Fruit fly (Drosophila melanogaster): ENCODE results near the gene CG33285.

The CG33285 gene

DNA sequence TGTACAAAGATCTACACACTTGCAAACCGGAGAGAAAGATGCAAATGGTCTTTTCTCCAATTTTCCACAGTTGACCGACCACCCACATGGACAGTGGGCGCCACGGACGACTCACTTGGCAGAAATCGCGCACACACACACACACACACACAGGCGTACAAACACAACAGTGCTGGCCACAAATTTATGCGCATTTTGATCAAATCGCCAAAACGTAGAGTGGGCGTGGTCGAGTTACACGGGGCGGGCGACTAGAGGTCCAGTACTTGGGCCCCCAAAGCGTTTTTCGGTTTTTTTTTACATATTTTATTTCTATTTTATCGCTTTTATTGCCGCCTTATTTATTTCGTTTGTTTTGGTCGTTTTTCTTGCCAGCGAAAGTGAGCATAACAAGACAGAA, 29.8 kb upstream of the CG33285 start (continued):
- TF ChIP-seq Dll (GFP tag; IDR thresholded peaks at IDR 0.05; ENCODE audit: partially characterized antibody) (no peak), CG16815 (GFP tag; optimal IDR thresholded peaks at IDR 0.05) (no peak), wor (GFP tag; IDR thresholded peaks at IDR 0.05) (no peak), pita (GFP tag; optimal IDR thresholded peaks at IDR 0.05) (no peak), CG15073 (GFP tag; optimal IDR thresholded peaks at IDR 0.05) (no peak), CkIIα-i1 (GFP tag; IDR thresholded peaks at IDR 0.05) (no peak), dmrt99B (tag; optimal IDR thresholded peaks at IDR 0.05) (no peak), Sin3A (optimal IDR thresholded peaks at IDR 0.05) (no peak), NC2β (GFP tag; optimal IDR thresholded peaks at IDR 0.05) (no peak), zen2 (GFP tag; IDR thresholded peaks at IDR 0.05; ENCODE audit: partially characterized antibody) (no peak), Blimp-1 (GFP tag; optimal IDR thresholded peaks at IDR 0.05) (peak; percentile 30), hbn (GFP tag; IDR thresholded peaks at IDR 0.05; ENCODE audit: partially characterized antibody) (no peak), vvl (GFP tag; IDR thresholded peaks at IDR 0.05) (peak; percentile 70), HmgZ (tag; optimal IDR thresholded peaks at IDR 0.05) (no peak), btn (GFP tag; optimal IDR thresholded peaks at IDR 0.05) (no peak), CG12071 (GFP tag; optimal IDR thresholded peaks at IDR 0.05) (no peak), sna (GFP tag; IDR thresholded peaks at IDR 0.05; ENCODE audit: partially characterized antibody) (no peak), CG3065 (GFP tag; optimal IDR thresholded peaks at IDR 0.05) (no peak), CG13296 (GFP tag; optimal IDR thresholded peaks at IDR 0.05) (no peak), CG17912 (GFP tag; optimal IDR thresholded peaks at IDR 0.05) (no peak)

dm6 chr3L:21113061-21113460, 24.3 kb upstream of the CG33285 start:
- TF ChIP-seq D19A (tag; optimal IDR thresholded peaks at IDR 0.05) (peak; percentile 60), CG1603 (tag; optimal IDR thresholded peaks at IDR 0.05) (peak; percentile 12), dmrt99B (tag; optimal IDR thresholded peaks at IDR 0.05) (peak; percentile 50), Ets65A (GFP tag) (peak; percentile 11), gem (tag; optimal IDR thresholded peaks at IDR 0.05) (peak; percentile 0), Sox102F (GFP tag; optimal IDR thresholded peaks at IDR 0.05) (peak; percentile 50), ken (GFP tag; IDR thresholded peaks at IDR 0.05) (no peak), Hr51 (GFP tag; optimal IDR thresholded peaks at IDR 0.05) (peak in 1 of 2 experiments; percentile 33), crc (GFP tag; optimal IDR thresholded peaks at IDR 0.05) (no peak), odd (GFP tag; optimal IDR thresholded peaks at IDR 0.05) (no peak), CG17359 (tag; optimal IDR thresholded peaks at IDR 0.05) (peak; percentile 15), CG14710 (tag; optimal IDR thresholded peaks at IDR 0.05) (no peak), Abd-B (GFP tag; optimal IDR thresholded peaks at IDR 0.05) (no peak), Drgx (GFP tag; IDR thresholded peaks at IDR 0.05) (peak; percentile 38; the same call in 1 of the 2 replicates), org-1 (GFP tag; optimal IDR thresholded peaks at IDR 0.05) (no peak), phol (tag; optimal IDR thresholded peaks at IDR 0.05) (peak; percentile 10)

dm6 chr3L:21108454-21108853, 19.7 kb upstream of the CG33285 start:
- no peak for TF ChIP-seq hth (optimal IDR thresholded peaks at IDR 0.05)
- no peak for TF ChIP-seq Xrp1 (GFP tag; IDR thresholded peaks at IDR 0.05)
- no peak for TF ChIP-seq CG3838 (GFP tag; optimal IDR thresholded peaks at IDR 0.05)
- TF ChIP-seq CG17385 (GFP tag; optimal IDR thresholded peaks at IDR 0.05) = no peak
- TF ChIP-seq pan (optimal IDR thresholded peaks at IDR 0.05) = no peak
- TF ChIP-seq pan (GFP tag; optimal IDR thresholded peaks at IDR 0.05 in 1 of 2, IDR thresholded peaks at IDR 0.05 in 1 of 2) = no peak
- TF ChIP-seq lov (optimal IDR thresholded peaks at IDR 0.05) = no peak
- TF ChIP-seq lov (GFP tag; IDR thresholded peaks at IDR 0.05) = no peak
- TF ChIP-seq CG17802 (tag; optimal IDR thresholded peaks at IDR 0.05) = no peak
- no peak for TF ChIP-seq CG14050 (GFP tag; IDR thresholded peaks at IDR 0.05)
- no peak for TF ChIP-seq dimm (GFP tag; IDR thresholded peaks at IDR 0.05)
- no peak for TF ChIP-seq sna (GFP tag; IDR thresholded peaks at IDR 0.05; ENCODE audit: partially characterized antibody)

All from whole organism, embryonic.